Worm (Caenorhabditis elegans) whole organism, L2 larva: ENCODE measurements around the gene srbc-67.
A peak's percentile ranks its signal among the peaks of the same experiment; 100 is the strongest.
"Not testable (repeated sequence)": the region's sequence is repeated elsewhere in the genome, so short reads cannot be mapped to it uniquely, and the experiment has no call there.

Experiments used
- C34F6.9 ChIP-seq: fragments of 150-350 bp; optimal IDR thresholded peaks from 2 replicates; lab custom pipeline; 2014; ENCODE audit warnings: missing biosample characterization, missing genetic modification characterization
- F13H6.1 ChIP-seq: sonication (generic microtip); optimal IDR thresholded peaks from 2 replicates; lab custom pipeline; 2016; ENCODE audit warnings: missing genetic modification characterization, missing compliant biosample characterization
- R02D3.7 ChIP-seq: fragments of 150-350 bp; optimal IDR thresholded peaks from 2 replicates; lab custom pipeline; 2014; ENCODE audit warnings: missing biosample characterization, missing genetic modification characterization
- Y55F3AM.14 ChIP-seq: fragments of 200-800 bp; sonication (Bioruptor generic); optimal IDR thresholded peaks from 2 replicates; lab custom pipeline; 2018; ENCODE audit warnings: mild to moderate bottlenecking, missing genetic modification characterization, missing compliant biosample characterization
- alr-1 ChIP-seq: fragments of 150-350 bp; optimal IDR thresholded peaks from 2 replicates; lab custom pipeline; 2014; ENCODE audit warnings: missing biosample characterization, missing genetic modification characterization
- ama-1 ChIP-seq: fragments of 150-350 bp; optimal IDR thresholded peaks from 2 replicates; lab custom pipeline; 2018; ENCODE audit warnings: inconsistent platforms
- blmp-1 ChIP-seq: sonication (generic microtip); optimal IDR thresholded peaks from 2 replicates; lab custom pipeline; 2017; ENCODE audit warnings: missing genetic modification characterization, mild to moderate bottlenecking, missing compliant biosample characterization, antibody characterized with exemption, moderate library complexity; ENCODE audit not compliant: insufficient read depth
- ceh-16 ChIP-seq: fragments of 150-350 bp; optimal IDR thresholded peaks from 2 replicates; lab custom pipeline; 2014; ENCODE audit warnings: missing biosample characterization, missing genetic modification characterization
- ceh-82 ChIP-seq: fragments of 150-350 bp; optimal IDR thresholded peaks from 2 replicates; lab custom pipeline; 2014; ENCODE audit warnings: missing biosample characterization, missing genetic modification characterization
- crh-2 ChIP-seq: sonication (generic microtip); optimal IDR thresholded peaks from 2 replicates; lab custom pipeline; 2017; ENCODE audit warnings: missing biosample characterization, missing genetic modification characterization
- dmd-4 ChIP-seq: sonication (generic microtip); optimal IDR thresholded peaks from 2 replicates; lab custom pipeline; 2017; ENCODE audit warnings: missing biosample characterization, missing genetic modification characterization
- elt-1 ChIP-seq: fragments of 150-350 bp; optimal IDR thresholded peaks from 2 replicates; lab custom pipeline; 2014; ENCODE audit warnings: missing biosample characterization, missing genetic modification characterization
- fos-1 ChIP-seq: fragments of 150-350 bp; optimal IDR thresholded peaks from 2 replicates; lab custom pipeline; 2014; ENCODE audit warnings: missing biosample characterization, missing genetic modification characterization
- gmeb-1 ChIP-seq: fragments of 150-350 bp; optimal IDR thresholded peaks from 2 replicates; lab custom pipeline; 2014; ENCODE audit warnings: missing biosample characterization, missing genetic modification characterization
- lin-39 ChIP-seq: fragments of 150-350 bp; optimal IDR thresholded peaks from 2 replicates; lab custom pipeline; 2014; ENCODE audit warnings: missing biosample characterization, missing genetic modification reagents, missing genetic modification characterization
- lsy-2 ChIP-seq, 2 experiments: fragments of 150-350 bp in 1 of 2; sonication (generic microtip) in 1 of 2; optimal IDR thresholded peaks; 2 replicates each; lab custom pipeline; 2014 to 2017; ENCODE audit warnings: missing biosample characterization in 2 of 2, missing genetic modification characterization in 2 of 2
- mbf-1 ChIP-seq: sonication (generic microtip); optimal IDR thresholded peaks from 2 replicates; lab custom pipeline; 2017; ENCODE audit warnings: missing biosample characterization, missing genetic modification characterization
- mdl-1 ChIP-seq, 2 experiments: fragments of 150-350 bp in 1 of 2; sonication (generic microtip) in 1 of 2; optimal IDR thresholded peaks; 2 replicates each; lab custom pipeline; 2017; ENCODE audit warnings: missing biosample characterization in 2 of 2, missing genetic modification characterization in 2 of 2
- nhr-11 ChIP-seq: fragments of 150-350 bp; optimal IDR thresholded peaks from 2 replicates; lab custom pipeline; 2014; ENCODE audit warnings: missing biosample characterization, missing genetic modification characterization
- nhr-12 ChIP-seq: fragments of 150-350 bp; optimal IDR thresholded peaks from 2 replicates; lab custom pipeline; 2014; ENCODE audit warnings: missing biosample characterization, missing genetic modification characterization
- nhr-129 ChIP-seq: fragments of 150-350 bp; optimal IDR thresholded peaks from 2 replicates; lab custom pipeline; 2014; ENCODE audit warnings: missing biosample characterization, missing genetic modification characterization
- nhr-21 ChIP-seq: fragments of 150-350 bp; optimal IDR thresholded peaks from 2 replicates; lab custom pipeline; 2014; ENCODE audit warnings: missing biosample characterization, missing genetic modification characterization
- nhr-23 ChIP-seq: fragments of 150-350 bp; optimal IDR thresholded peaks from 2 replicates; lab custom pipeline; 2014; ENCODE audit warnings: missing biosample characterization, missing genetic modification reagents, missing genetic modification characterization
- nhr-237 ChIP-seq: fragments of 150-350 bp; optimal IDR thresholded peaks from 2 replicates; lab custom pipeline; 2014; ENCODE audit warnings: missing biosample characterization, missing genetic modification characterization
- nhr-6 ChIP-seq: fragments of 150-350 bp; optimal IDR thresholded peaks from 2 replicates; lab custom pipeline; 2014; ENCODE audit warnings: missing biosample characterization, missing genetic modification characterization
- peb-1 ChIP-seq: fragments of 150-350 bp; optimal IDR thresholded peaks from 2 replicates; lab custom pipeline; 2014; ENCODE audit warnings: missing biosample characterization, missing genetic modification characterization
- sma-3 ChIP-seq: sonication (generic microtip); optimal IDR thresholded peaks from 2 replicates; lab custom pipeline; 2016; ENCODE audit warnings: missing genetic modification reagents, missing genetic modification characterization, missing compliant biosample characterization
- sma-9 ChIP-seq, 2 experiments: fragments of 150-350 bp in 1 of 2; sonication (generic microtip) in 1 of 2; optimal IDR thresholded peaks; 2 replicates each; lab custom pipeline; 2014 to 2016; ENCODE audit warnings: missing genetic modification characterization in 2 of 2, mild to moderate bottlenecking in 1 of 2, missing biosample characterization in 1 of 2, missing compliant biosample characterization in 1 of 2, missing genetic modification reagents in 1 of 2, moderate library complexity in 1 of 2
- snpc-4 ChIP-seq: fragments of 150-350 bp; optimal IDR thresholded peaks from 2 replicates; lab custom pipeline; 2014; ENCODE audit warnings: missing biosample characterization, missing genetic modification characterization
- unc-39 ChIP-seq: fragments of 150-350 bp; optimal IDR thresholded peaks from 2 replicates; lab custom pipeline; 2014; ENCODE audit warnings: missing biosample characterization, missing genetic modification characterization
- unc-55 ChIP-seq: fragments of 150-350 bp; sonication (generic microtip); optimal IDR thresholded peaks from 3 replicates; lab custom pipeline; 2014; ENCODE audit warnings: missing biosample characterization, missing genetic modification reagents, missing genetic modification characterization
- unc-62 ChIP-seq: fragments of 150-350 bp; optimal IDR thresholded peaks from 2 replicates; lab custom pipeline; 2014; ENCODE audit warnings: missing biosample characterization, missing genetic modification reagents, missing genetic modification characterization
- zag-1 ChIP-seq: fragments of 150-350 bp; optimal IDR thresholded peaks from 2 replicates; lab custom pipeline; 2014; ENCODE audit warnings: missing biosample characterization, missing genetic modification characterization
- ztf-11 ChIP-seq: sonication (generic microtip); optimal IDR thresholded peaks from 2 replicates; lab custom pipeline; 2017; ENCODE audit warnings: missing biosample characterization, missing genetic modification characterization
- ztf-4 ChIP-seq: fragments of 150-350 bp; optimal IDR thresholded peaks from 2 replicates; lab custom pipeline; 2014; ENCODE audit warnings: missing biosample characterization, missing genetic modification characterization

srbc-67 gene

DNA sequence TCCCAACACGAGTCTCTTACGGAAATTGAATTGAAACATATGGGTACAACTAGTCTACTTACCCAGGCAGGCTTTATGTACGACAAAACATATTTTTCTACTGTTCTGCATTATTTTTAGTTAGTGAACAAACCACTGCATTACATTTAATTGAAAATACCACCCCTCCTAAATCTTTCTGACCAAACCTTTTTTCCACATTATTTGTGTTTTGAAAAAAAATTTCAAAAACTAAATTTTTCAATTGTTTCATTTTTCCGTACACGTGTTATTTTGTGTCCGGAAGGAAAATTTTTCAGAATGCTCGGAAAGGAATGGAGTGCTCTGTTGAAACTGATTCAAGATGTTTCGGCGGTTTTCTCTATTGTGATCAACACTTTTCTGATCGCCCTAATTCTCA is 28.6 kb downstream of the srbc-67 start, which contains the start of gene str-226:
str-226 (plus strand) TSS at position 301 of the 400 bp plus-strand sequence.
- TF ChIP-seq sma-9 (GFP tag; optimal IDR thresholded peaks at IDR 0.05; lab: Kevin White, UChicago): no peak
- no peak for TF ChIP-seq sma-9 (tag; optimal IDR thresholded peaks at IDR 0.05; lab: Kevin White, UChicago)
- no peak for TF ChIP-seq R02D3.7 (tag; lab: Kevin White, UChicago)
- no peak for TF ChIP-seq ama-1 (lab: Kevin White, UChicago)
- no peak for TF ChIP-seq Y55F3AM.14 (GFP tag; lab: Kevin White, UChicago)
- no peak for TF ChIP-seq snpc-4 (tag; lab: Kevin White, UChicago)
- TF ChIP-seq peb-1 (tag; lab: Kevin White, UChicago): no peak
- no peak for TF ChIP-seq nhr-11 (tag; lab: Kevin White, UChicago)
- TF ChIP-seq nhr-129 (tag; lab: Kevin White, UChicago): no peak
- no peak for TF ChIP-seq ceh-16 (tag; lab: Kevin White, UChicago)
- no peak for TF ChIP-seq nhr-6
- TF ChIP-seq dmd-4 (tag; lab: Kevin White, UChicago): no peak
- TF ChIP-seq blmp-1 (tag; lab: Kevin White, UChicago): no peak
- no peak for TF ChIP-seq F13H6.1 (tag; lab: Kevin White, UChicago)
- TF ChIP-seq zag-1: no peak

DNA sequence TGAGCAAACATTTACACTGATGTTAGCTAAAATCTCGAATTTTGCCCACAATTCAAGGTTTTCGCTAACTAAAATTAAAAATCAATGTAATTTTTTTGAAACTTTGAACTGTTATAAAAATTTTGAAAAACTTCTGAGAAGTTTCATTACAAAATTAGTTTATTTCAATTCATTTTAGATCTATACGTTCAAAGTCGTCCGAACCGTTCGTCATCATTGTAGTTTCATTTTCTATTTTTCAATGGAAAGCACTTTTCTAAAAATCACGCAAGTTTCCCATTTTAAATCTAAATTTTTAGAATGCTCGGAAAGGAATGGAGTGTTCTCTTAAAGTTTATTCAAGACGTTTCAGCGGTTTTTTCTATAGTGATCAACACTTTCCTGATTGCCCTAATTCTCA is 31.1 kb downstream of the srbc-67 start, which contains the start of gene str-228:
str-228 (plus strand) TSS at position 301 of the 400 bp plus-strand sequence.
- TF ChIP-seq alr-1 (tag; lab: Kevin White, UChicago) (no peak), nhr-23 (no peak), ztf-11 (no peak), sma-3 (GFP tag; lab: Kevin White, UChicago) (no peak), elt-1 (tag; lab: Kevin White, UChicago) (no peak), C34F6.9 (tag; lab: Kevin White, UChicago) (no peak), unc-62 (no peak), nhr-12 (tag; lab: Kevin White, UChicago) (no peak), mdl-1 (tag; optimal IDR thresholded peaks at IDR 0.05; lab: Kevin White, UChicago) (no peak), nhr-21 (tag; lab: Kevin White, UChicago) (no peak), fos-1 (tag; lab: Kevin White, UChicago) (no peak), snpc-4 (tag; lab: Kevin White, UChicago) (no peak), nhr-6 (no peak), nhr-237 (tag; lab: Kevin White, UChicago) (no peak)

DNA sequence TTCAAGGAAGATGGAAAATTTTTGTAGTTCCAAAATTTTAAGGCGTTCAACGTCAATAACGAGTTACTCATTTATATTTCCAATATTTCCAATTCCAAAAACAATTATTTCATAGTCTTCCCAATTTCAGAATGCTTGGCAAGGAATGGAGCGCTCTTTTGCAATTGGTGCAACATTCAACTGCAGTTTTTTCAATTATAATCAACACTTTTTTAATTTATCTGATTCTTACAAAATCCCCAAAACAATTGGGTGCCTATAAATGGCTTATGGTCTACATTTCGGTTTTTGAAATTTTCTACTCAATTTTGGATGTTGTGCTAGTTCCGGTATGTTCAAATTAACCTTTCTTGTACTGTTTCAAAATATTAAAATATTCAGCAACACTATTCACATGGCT is 33.3 kb downstream of the srbc-67 start, which contains the start of gene str-225:
str-225 (plus strand) TSS at position 132 of the 400 bp plus-strand sequence.
- TF ChIP-seq ceh-16 (tag; lab: Kevin White, UChicago): no peak
- no peak for TF ChIP-seq Y55F3AM.14 (GFP tag; lab: Kevin White, UChicago)
- no peak for TF ChIP-seq sma-9 (GFP tag; optimal IDR thresholded peaks at IDR 0.05; lab: Kevin White, UChicago)
- TF ChIP-seq sma-9 (tag; optimal IDR thresholded peaks at IDR 0.05; lab: Kevin White, UChicago): no peak
- TF ChIP-seq zag-1: no peak
- TF ChIP-seq fos-1 (tag; lab: Kevin White, UChicago): no peak
- no peak for TF ChIP-seq unc-62
- no peak for TF ChIP-seq lin-39 (tag; lab: Kevin White, UChicago)
- TF ChIP-seq unc-39 (tag; lab: Kevin White, UChicago): no peak
- TF ChIP-seq mbf-1 (tag; lab: Kevin White, UChicago): no peak
- TF ChIP-seq R02D3.7 (tag; lab: Kevin White, UChicago): no peak
- TF ChIP-seq gmeb-1: no peak
- no peak for TF ChIP-seq F13H6.1 (tag; lab: Kevin White, UChicago)
- no peak for TF ChIP-seq ceh-82 (tag; lab: Kevin White, UChicago)

DNA sequence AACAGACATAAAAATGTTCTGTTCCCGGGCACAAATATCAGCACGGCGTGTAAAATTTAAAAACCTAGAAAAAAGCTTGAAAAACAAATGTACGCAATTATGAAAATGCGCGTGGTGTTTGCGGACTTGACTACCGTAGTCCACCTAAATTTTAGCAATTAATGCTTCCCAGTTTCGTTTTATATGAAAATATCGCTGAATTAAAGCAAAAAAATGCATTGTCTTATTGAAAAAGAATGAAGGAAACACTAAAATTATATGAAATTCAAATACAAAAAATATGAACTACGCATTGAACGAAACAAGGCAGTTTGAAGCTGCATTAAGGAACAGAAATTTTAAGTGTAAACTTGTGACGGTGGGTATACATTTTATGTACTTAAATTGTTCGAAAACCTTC is 34.8 kb downstream of the srbc-67 start, which contains the start of gene ugt-64:
ugt-64 (minus strand) TSS at position 101 of the 400 bp plus-strand sequence.
- not testable (repeated sequence) for TF ChIP-seq unc-39 (tag; lab: Kevin White, UChicago); ama-1 (lab: Kevin White, UChicago); unc-55

DNA sequence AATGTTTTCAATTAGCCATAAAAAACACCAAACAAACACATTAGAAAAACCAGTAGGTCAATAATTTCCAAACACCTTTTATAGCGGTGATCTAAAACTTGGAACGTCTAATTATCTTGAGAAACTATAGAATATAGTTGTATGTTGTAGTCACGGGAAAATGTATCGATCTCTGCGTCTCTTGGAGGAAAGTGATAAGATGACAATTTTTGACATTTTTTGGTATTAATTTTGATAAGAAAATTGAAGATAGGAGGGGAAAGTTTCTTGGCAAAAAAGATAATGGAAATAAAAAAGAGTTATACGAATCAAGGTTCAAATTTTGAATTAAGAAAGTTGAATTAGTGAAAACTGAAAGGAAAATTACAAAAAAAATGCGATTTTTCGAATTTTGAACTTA is 35.3 kb downstream of the srbc-67 start:
- no peak for TF ChIP-seq elt-1 (tag; lab: Kevin White, UChicago)
- TF ChIP-seq crh-2 (tag; lab: Kevin White, UChicago): peak; percentile 64
- peak; percentile 25 for TF ChIP-seq sma-3 (GFP tag; lab: Kevin White, UChicago)
- peak; percentile 79 for TF ChIP-seq sma-9 (GFP tag; optimal IDR thresholded peaks at IDR 0.05; lab: Kevin White, UChicago)
- TF ChIP-seq sma-9 (tag; optimal IDR thresholded peaks at IDR 0.05; lab: Kevin White, UChicago): no peak
- no peak for TF ChIP-seq ztf-4
- TF ChIP-seq nhr-237 (tag; lab: Kevin White, UChicago): no peak
- TF ChIP-seq ceh-16 (tag; lab: Kevin White, UChicago): no peak
- TF ChIP-seq snpc-4 (tag; lab: Kevin White, UChicago): no peak
- TF ChIP-seq fos-1 (tag; lab: Kevin White, UChicago): peak; percentile 77
- no peak for TF ChIP-seq Y55F3AM.14 (GFP tag; lab: Kevin White, UChicago)
- no peak for TF ChIP-seq F13H6.1 (tag; lab: Kevin White, UChicago)
- TF ChIP-seq nhr-6: no peak
- TF ChIP-seq mbf-1 (tag; lab: Kevin White, UChicago): no peak
- TF ChIP-seq nhr-129 (tag; lab: Kevin White, UChicago): no peak
- TF ChIP-seq gmeb-1: peak; percentile 20
- TF ChIP-seq ztf-11: no peak
- no peak for TF ChIP-seq lsy-2 (tag; optimal IDR thresholded peaks at IDR 0.05; lab: Kevin White, UChicago)
- peak; percentile 70 for TF ChIP-seq blmp-1 (tag; lab: Kevin White, UChicago)
